Fruit fly (Drosophila melanogaster) whole organism, larva: Measurements from ENCODE around the gene Duox.

Experiments used
- noc ChIP-seq: fragments of 200-800 bp; sonication (Bioruptor generic); optimal IDR thresholded peaks from 3 replicates; lab custom pipeline; 2019; ENCODE audit warnings: missing biosample characterization, mild to moderate bottlenecking, missing genetic modification characterization, moderate library complexity

The Duox gene

DNA sequence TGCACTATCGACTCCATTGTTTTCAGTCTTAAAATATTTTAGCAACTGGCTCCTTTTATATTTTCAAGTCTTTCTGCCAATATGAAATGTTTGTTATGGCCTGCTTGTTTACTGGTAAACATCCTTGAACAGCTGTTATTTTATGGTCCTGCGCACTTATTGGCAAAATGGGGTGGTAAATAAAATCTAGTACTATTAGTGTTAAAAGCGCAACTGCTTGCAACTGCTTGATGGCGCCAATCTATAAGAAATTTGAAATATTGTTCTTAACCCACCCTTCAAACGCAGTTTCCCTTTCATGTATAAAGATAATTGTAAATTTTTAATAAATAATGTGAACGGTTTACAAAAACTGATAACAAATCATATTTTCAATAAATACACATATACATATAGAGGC lies 14.4 kb downstream of the Duox start, which contains the start of gene G6P:
Gene G6P, minus strand, starts transcription at position 88 of the 400 bp plus-strand sequence.
- TF ChIP-seq noc (tag; lab: Kevin White, UChicago): no peak

DNA sequence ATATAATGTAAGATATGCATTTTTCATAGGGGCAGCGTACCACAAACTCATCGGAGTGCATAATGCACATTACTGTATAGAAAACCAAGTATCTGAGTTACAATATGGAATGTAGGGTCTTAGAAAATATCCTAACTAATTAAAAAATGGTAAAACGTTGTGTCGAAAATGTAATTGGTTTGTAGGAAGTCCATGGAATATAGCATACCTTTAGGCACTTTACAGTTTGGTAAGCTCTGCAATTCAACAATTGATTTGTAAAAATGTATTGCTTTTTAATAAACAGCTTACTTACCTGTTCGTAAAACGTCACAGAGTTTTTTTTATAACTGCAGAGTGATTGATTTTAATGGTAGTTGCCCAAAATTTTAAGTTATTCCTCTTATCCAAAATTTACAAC lies 17.9 kb downstream of the Duox start, which contains the start of gene CG2964:
Gene CG2964, plus strand, starts transcription at position 301 of the 400 bp plus-strand sequence.
- TF ChIP-seq noc (tag; lab: Kevin White, UChicago): no peak

DNA sequence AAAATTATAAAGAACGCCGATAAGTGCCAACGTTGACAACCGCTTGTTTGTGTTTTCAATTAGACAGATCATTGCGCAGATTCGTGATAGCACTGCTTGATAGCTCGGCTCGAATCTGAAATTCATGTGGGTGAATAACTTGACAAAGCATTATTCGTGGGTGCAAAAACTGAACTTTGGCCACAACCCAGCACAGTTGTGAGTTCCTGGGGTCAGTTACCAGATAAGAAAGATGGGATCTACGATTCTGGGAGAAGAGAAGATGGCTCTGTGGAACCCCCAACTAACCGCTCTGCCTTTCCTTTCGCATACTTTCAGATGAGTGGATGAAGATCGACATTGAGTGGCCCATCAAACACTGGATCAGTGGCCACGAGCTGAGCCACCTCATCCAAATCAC lies 19.2 kb downstream of the Duox start:
- peak; percentile 79 for TF ChIP-seq noc (tag; lab: Kevin White, UChicago)

DNA sequence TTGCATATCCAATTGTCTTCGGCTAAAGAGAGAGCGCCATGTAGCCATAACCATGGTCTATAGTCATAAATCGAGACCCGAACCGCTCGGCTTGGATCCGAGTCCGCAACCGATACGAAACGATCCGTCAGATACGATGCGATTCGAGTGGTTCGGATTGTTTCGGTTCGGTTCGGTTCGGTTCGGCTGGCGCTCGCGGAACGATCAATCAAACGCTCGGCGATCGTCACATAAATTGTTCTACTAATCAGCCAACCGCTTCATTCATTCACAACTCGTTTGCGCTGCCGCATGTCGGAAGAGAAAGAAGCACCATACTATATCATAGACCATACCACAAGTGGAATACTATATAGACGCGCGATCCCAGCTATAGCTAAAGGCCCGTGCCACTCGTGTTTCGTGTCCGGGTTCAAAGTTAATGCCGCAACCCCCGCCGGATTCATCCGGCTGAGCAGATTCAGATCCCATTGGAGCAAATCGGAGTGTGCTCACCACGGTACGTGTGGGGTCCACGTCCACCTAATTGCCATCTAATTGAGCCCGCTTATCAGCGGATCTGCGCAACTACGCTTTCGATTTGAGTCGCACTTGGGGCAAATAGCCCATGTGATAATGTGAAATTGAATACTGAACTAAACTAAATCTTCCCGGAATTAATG lies 21.9 kb downstream of the Duox start:
- peak; percentile 49 for TF ChIP-seq noc (tag; lab: Kevin White, UChicago)

- TF ChIP-seq noc (tag; lab: Kevin White, UChicago): no peak
These were observed 22.5 kb downstream of the Duox start for dm6 chr2L:2807597-2807996.

DNA sequence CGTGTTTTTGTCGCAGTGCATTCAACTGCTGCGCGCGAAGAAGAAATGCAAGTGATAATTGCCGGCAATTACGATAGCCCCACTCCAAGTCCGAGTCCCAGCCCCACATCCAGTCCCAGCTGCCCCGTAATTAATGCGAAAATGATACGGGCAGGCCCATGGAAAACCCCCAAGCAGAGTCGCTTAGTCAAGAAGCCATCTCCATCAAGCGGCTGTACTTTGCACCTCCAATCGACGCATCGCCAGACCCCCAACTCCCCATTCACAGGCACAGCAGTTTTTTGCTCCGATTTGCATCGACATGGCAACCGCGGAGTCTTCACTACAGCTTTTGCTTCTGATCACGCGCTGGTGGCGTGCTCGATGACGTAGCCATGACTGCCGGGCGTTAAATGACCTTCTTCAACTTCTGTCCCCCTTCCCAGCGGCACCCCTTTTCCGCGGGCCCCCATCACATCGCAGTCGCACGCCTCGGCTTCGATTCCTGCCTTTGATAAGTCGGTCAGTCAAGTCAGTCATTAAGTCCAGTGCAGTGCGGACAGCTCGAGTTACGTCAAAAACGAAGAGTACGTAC lies 23.8 kb downstream of the Duox start:
- no peak for TF ChIP-seq noc (tag; lab: Kevin White, UChicago)

dm6 chr2L:2804634-2805311 lies 25.3 kb downstream of the Duox start, which contains the start of gene daw:
Gene daw (plus strand): TSS chr2L:2805261.
- peak; percentile 5 for TF ChIP-seq noc (tag; lab: Kevin White, UChicago)

- TF ChIP-seq noc (tag; lab: Kevin White, UChicago): no peak
These were observed 27.5 kb downstream of the Duox start for dm6 chr2L:2802527-2802926.

dm6 chr2L:2800956-2801776 lies 28.9 kb downstream of the Duox start:
- peak; percentile 35 for TF ChIP-seq noc (tag; lab: Kevin White, UChicago)

DNA sequence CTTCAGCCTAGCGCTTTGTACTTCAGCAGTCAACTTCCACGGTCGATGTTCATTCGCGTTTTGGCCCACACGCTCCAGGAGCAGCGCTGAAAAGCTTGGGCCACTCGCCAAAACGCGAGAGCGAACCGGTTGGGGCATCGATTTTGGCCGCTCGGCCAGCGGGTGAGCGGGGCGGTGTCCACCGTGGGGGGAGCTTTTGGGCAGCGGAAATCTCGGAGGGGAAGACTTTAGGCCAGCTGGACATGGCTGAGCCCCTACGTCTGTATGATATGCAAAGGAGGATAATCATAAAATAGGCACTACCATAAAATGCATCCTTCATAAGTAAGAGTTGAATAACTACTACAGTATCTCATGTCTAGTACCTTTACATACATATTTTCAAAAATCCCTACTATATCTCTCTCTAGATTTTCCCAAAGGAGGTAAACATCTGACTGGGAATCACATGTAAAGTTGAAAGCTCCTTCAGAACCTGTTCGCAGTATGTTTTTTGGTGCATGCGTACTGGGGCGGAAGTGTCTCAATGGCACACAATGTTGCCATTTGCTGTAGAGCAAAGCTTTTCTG lies 30.1 kb downstream of the Duox start, which contains the start of gene Syt1:
Gene Syt1, minus strand, starts transcription at position 71 of the 570 bp plus-strand sequence.
- no peak for TF ChIP-seq noc (tag; lab: Kevin White, UChicago)

DNA sequence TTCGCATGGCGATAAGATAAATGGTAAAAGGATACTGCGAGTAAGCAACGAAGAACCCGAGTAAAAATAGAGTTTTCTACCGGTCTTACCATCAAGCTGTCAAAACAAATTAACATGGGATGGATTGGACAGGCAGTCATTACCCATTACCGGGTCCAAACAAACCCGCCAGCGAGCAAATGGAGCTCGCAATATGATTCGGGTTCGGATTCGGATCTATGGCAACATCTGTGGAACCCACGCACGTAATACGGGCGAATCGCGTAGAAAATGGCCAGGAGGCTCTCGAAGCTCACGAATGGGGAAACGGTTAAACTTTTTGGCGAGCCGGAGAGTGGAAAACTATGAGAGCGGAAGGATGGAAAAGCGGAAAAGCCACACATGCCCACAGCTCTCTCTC lies 32.9 kb downstream of the Duox start:
- TF ChIP-seq noc (tag; lab: Kevin White, UChicago): no peak

- TF ChIP-seq noc (tag; lab: Kevin White, UChicago): no peak
These were observed 47.3 kb downstream of the Duox start for dm6 chr2L:2782790-2783189.

DNA sequence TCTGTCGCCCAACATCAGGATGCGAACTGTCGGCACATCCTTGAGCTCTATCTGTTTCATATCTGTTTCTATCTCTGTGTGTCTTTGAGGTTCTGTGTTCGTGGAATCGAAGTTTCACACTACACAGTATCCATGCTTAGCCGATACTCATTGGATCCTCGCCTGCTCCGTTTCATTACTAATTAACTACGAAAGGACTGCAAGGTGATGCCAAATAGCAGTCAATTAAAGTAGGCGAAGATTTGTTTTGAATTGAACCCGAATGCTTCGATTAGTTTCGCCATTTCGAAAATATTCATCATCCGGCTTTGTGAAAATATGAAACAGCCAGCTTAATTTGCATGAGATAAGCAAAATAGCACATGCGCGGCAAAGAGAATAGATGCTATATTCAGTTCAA lies 58.4 kb downstream of the Duox start, which contains the start of gene CG15399:
Gene CG15399, minus strand, starts transcription at position 101 of the 400 bp plus-strand sequence.
- TF ChIP-seq noc (tag; lab: Kevin White, UChicago): no peak

dm6 chr2L:2769476-2770185 lies 60.4 kb downstream of the Duox start, which contains the start of the genes colt and HINT1:
Gene colt (minus strand): TSS chr2L:2770069.
Gene HINT1 (plus strand): TSS chr2L:2770135.
- TF ChIP-seq noc (tag; lab: Kevin White, UChicago): peak; percentile 35
